Worm (Caenorhabditis elegans) whole organism, mixed stage, embryonic: Measurements from ENCODE around the gene F14F8.14.

Experiments used
- M03D4.4 ChIP-seq: sonication (generic microtip); optimal IDR thresholded peaks from 2 replicates; lab custom pipeline; 2017; ENCODE audit warnings: mild to moderate bottlenecking, missing genetic modification characterization, missing compliant biosample characterization
- bed-3 ChIP-seq: fragments of 200-800 bp; sonication (Bioruptor generic); optimal IDR thresholded peaks from 3 replicates; lab custom pipeline; 2018; ENCODE audit warnings: mild to moderate bottlenecking, missing genetic modification characterization, moderate library complexity, missing compliant biosample characterization
- blmp-1 ChIP-seq: fragments of 150-350 bp; optimal IDR thresholded peaks from 2 replicates; lab custom pipeline; 2014; ENCODE audit warnings: missing biosample characterization, missing genetic modification characterization
- ceh-39 ChIP-seq: fragments of 150-350 bp; optimal IDR thresholded peaks from 2 replicates; lab custom pipeline; 2014; ENCODE audit warnings: missing biosample characterization, missing genetic modification characterization
- ceh-43 ChIP-seq: fragments of 200-800 bp; sonication (Bioruptor generic); optimal IDR thresholded peaks from 2 replicates; lab custom pipeline; 2018; ENCODE audit warnings: mild to moderate bottlenecking, missing genetic modification characterization, moderate library complexity, missing compliant biosample characterization
- ceh-83 ChIP-seq: fragments of 200-800 bp; sonication (Bioruptor generic); optimal IDR thresholded peaks from 2 replicates; lab custom pipeline; 2018; ENCODE audit warnings: mild to moderate bottlenecking, missing genetic modification characterization, missing compliant biosample characterization
- ces-1 ChIP-seq: fragments of 150-350 bp; optimal IDR thresholded peaks from 2 replicates; lab custom pipeline; 2014; ENCODE audit warnings: missing biosample characterization, missing genetic modification reagents, missing genetic modification characterization
- cnd-1 ChIP-seq: fragments of 200-800 bp; sonication (Bioruptor generic); optimal IDR thresholded peaks from 2 replicates; lab custom pipeline; 2018; ENCODE audit warnings: mild to moderate bottlenecking, missing genetic modification characterization, missing compliant biosample characterization
- drap-1 ChIP-seq: fragments of 200-800 bp; sonication (Bioruptor generic); optimal IDR thresholded peaks from 3 replicates; lab custom pipeline; 2018; ENCODE audit warnings: mild to moderate bottlenecking, missing genetic modification characterization, missing compliant biosample characterization
- elt-1 ChIP-seq: sonication (generic microtip); optimal IDR thresholded peaks from 2 replicates; lab custom pipeline; 2017; ENCODE audit warnings: missing genetic modification characterization, mild to moderate bottlenecking, missing compliant biosample characterization, antibody characterized with exemption, moderate library complexity, borderline replicate concordance; ENCODE audit not compliant: insufficient read depth
- elt-3 ChIP-seq: fragments of 150-350 bp; optimal IDR thresholded peaks from 2 replicates; lab custom pipeline; 2014; ENCODE audit warnings: missing biosample characterization, missing genetic modification characterization
- flh-1 ChIP-seq: fragments of 200-800 bp; sonication (Bioruptor generic); optimal IDR thresholded peaks from 2 replicates; lab custom pipeline; 2018; ENCODE audit warnings: mild to moderate bottlenecking, missing genetic modification characterization, moderate library complexity, missing compliant biosample characterization
- ham-2 ChIP-seq: fragments of 200-800 bp; sonication (Bioruptor generic); optimal IDR thresholded peaks from 2 replicates; lab custom pipeline; 2018; ENCODE audit warnings: mild to moderate bottlenecking, missing genetic modification characterization, missing compliant biosample characterization
- hlh-1 ChIP-seq: fragments of 150-350 bp; optimal IDR thresholded peaks from 2 replicates; lab custom pipeline; 2014; ENCODE audit warnings: missing biosample characterization, missing genetic modification reagents, missing genetic modification characterization
- lin-13 ChIP-seq: fragments of 150-350 bp; optimal IDR thresholded peaks from 2 replicates; lab custom pipeline; 2014; ENCODE audit warnings: missing biosample characterization, missing genetic modification characterization
- lin-32 ChIP-seq: fragments of 200-800 bp; sonication (Bioruptor generic); optimal IDR thresholded peaks from 2 replicates; lab custom pipeline; 2018; ENCODE audit warnings: mild to moderate bottlenecking, missing genetic modification characterization, missing compliant biosample characterization
- lsy-2 ChIP-seq: fragments of 150-350 bp; optimal IDR thresholded peaks from 2 replicates; lab custom pipeline; 2014; ENCODE audit warnings: missing biosample characterization, missing genetic modification characterization
- mab-5 ChIP-seq: fragments of 150-350 bp; optimal IDR thresholded peaks from 2 replicates; lab custom pipeline; 2014; ENCODE audit warnings: missing biosample characterization, missing genetic modification characterization
- mls-2 ChIP-seq: sonication (generic microtip); optimal IDR thresholded peaks from 2 replicates; lab custom pipeline; 2016; ENCODE audit warnings: mild to moderate bottlenecking, missing genetic modification characterization, moderate library complexity, missing compliant biosample characterization
- nhr-12 ChIP-seq: fragments of 150-350 bp; optimal IDR thresholded peaks from 2 replicates; lab custom pipeline; 2014; ENCODE audit warnings: missing biosample characterization, missing genetic modification characterization
- nhr-2 ChIP-seq: fragments of 150-350 bp; optimal IDR thresholded peaks from 2 replicates; lab custom pipeline; 2014; ENCODE audit warnings: missing biosample characterization, missing genetic modification characterization
- nhr-237 ChIP-seq: fragments of 150-350 bp; optimal IDR thresholded peaks from 2 replicates; lab custom pipeline; 2014; ENCODE audit warnings: missing biosample characterization, missing genetic modification characterization
- nhr-76 ChIP-seq: sonication (generic microtip); optimal IDR thresholded peaks from 2 replicates; lab custom pipeline; 2017; ENCODE audit warnings: missing biosample characterization, missing genetic modification characterization
- pha-4 ChIP-seq: fragments of 150-350 bp; optimal IDR thresholded peaks from 2 replicates; lab custom pipeline; 2018; ENCODE audit warnings: missing biosample characterization, missing genetic modification reagents, missing genetic modification characterization
- sem-2 ChIP-seq: fragments of 200-800 bp; sonication (Bioruptor generic); optimal IDR thresholded peaks from 2 replicates; lab custom pipeline; 2018; ENCODE audit warnings: mild to moderate bottlenecking, missing genetic modification characterization, missing compliant biosample characterization
- snpc-4 ChIP-seq: fragments of 150-350 bp; optimal IDR thresholded peaks from 2 replicates; lab custom pipeline; 2014; ENCODE audit warnings: missing biosample characterization, missing genetic modification characterization
- sptf-1 ChIP-seq: sonication (generic microtip); optimal IDR thresholded peaks from 2 replicates; lab custom pipeline; 2017; ENCODE audit warnings: mild to moderate bottlenecking, missing genetic modification characterization, moderate library complexity, missing compliant biosample characterization
- tbx-8 ChIP-seq: fragments of 200-800 bp; sonication (Bioruptor generic); optimal IDR thresholded peaks from 2 replicates; lab custom pipeline; 2018; ENCODE audit warnings: mild to moderate bottlenecking, missing genetic modification characterization, moderate library complexity, missing compliant biosample characterization
- unc-120 ChIP-seq: sonication (generic microtip); optimal IDR thresholded peaks from 2 replicates; lab custom pipeline; 2017; ENCODE audit warnings: missing genetic modification characterization, missing compliant biosample characterization; ENCODE audit not compliant: poor library complexity, severe bottlenecking
- unc-39 ChIP-seq: fragments of 150-350 bp; optimal IDR thresholded peaks from 2 replicates; lab custom pipeline; 2014; ENCODE audit warnings: missing biosample characterization, missing genetic modification characterization
- unc-62 ChIP-seq: fragments of 150-350 bp; optimal IDR thresholded peaks from 2 replicates; lab custom pipeline; 2014; ENCODE audit warnings: missing biosample characterization, missing genetic modification reagents, missing genetic modification characterization
- zip-8 ChIP-seq: fragments of 150-350 bp; optimal IDR thresholded peaks from 2 replicates; lab custom pipeline; 2014; ENCODE audit warnings: missing biosample characterization, missing genetic modification characterization
- ztf-11 ChIP-seq: fragments of 150-350 bp; optimal IDR thresholded peaks from 2 replicates; lab custom pipeline; 2014; ENCODE audit warnings: missing biosample characterization, missing genetic modification characterization

Gene F14F8.14

ce11 chrV:16640366-16640765, 26.2 kb downstream of the F14F8.14 start:
- no peak for TF ChIP-seq ceh-43 (GFP tag; lab: Kevin White, UChicago)
- no peak for TF ChIP-seq sptf-1 (tag; lab: Kevin White, UChicago)
- no peak for TF ChIP-seq zip-8
- TF ChIP-seq pha-4 (tag; lab: Kevin White, UChicago): no peak
- TF ChIP-seq flh-1 (GFP tag; lab: Kevin White, UChicago): no peak
- TF ChIP-seq cnd-1 (tag; lab: Kevin White, UChicago): no peak
- TF ChIP-seq snpc-4 (tag; lab: Kevin White, UChicago): no peak
- no peak for TF ChIP-seq nhr-2 (tag; lab: Kevin White, UChicago)
- TF ChIP-seq ztf-11 (tag; lab: Kevin White, UChicago): no peak
- no peak for TF ChIP-seq mab-5 (tag; lab: Kevin White, UChicago)
- TF ChIP-seq unc-62 (GFP tag; lab: Kevin White, UChicago): no peak
- no peak for TF ChIP-seq unc-120
- no peak for TF ChIP-seq nhr-76
- no peak for TF ChIP-seq ham-2 (GFP tag; lab: Kevin White, UChicago)
- no peak for TF ChIP-seq elt-3 (tag; lab: Kevin White, UChicago)
- TF ChIP-seq nhr-12 (tag; lab: Kevin White, UChicago): no peak
- TF ChIP-seq hlh-1 (tag; lab: Kevin White, UChicago): no peak
- no peak for TF ChIP-seq bed-3
- TF ChIP-seq lin-13 (tag; lab: Kevin White, UChicago): no peak
- TF ChIP-seq unc-39: no peak

- TF ChIP-seq nhr-237 (tag; lab: Kevin White, UChicago): no peak
- no peak for TF ChIP-seq nhr-2 (tag; lab: Kevin White, UChicago)
- no peak for TF ChIP-seq lsy-2 (tag; lab: Kevin White, UChicago)
- TF ChIP-seq lin-32: no peak
- no peak for TF ChIP-seq elt-1
Observed at ce11 chrV:16638204-16638603, 28.3 kb downstream of the F14F8.14 start, which contains the start of gene srw-76. Gene srw-76, minus strand, starts transcription at chrV:16638304.

- TF ChIP-seq sem-2 (GFP tag; lab: Kevin White, UChicago): no peak
- no peak for TF ChIP-seq cnd-1 (tag; lab: Kevin White, UChicago)
- TF ChIP-seq unc-62 (GFP tag; lab: Kevin White, UChicago): no peak
- no peak for TF ChIP-seq blmp-1 (tag; lab: Kevin White, UChicago)
- TF ChIP-seq unc-39: no peak
- no peak for TF ChIP-seq ceh-39 (tag; lab: Kevin White, UChicago)
- no peak for TF ChIP-seq M03D4.4
- no peak for TF ChIP-seq ces-1 (GFP tag; lab: Kevin White, UChicago)
- TF ChIP-seq ztf-11 (tag; lab: Kevin White, UChicago): no peak
- TF ChIP-seq sptf-1 (tag; lab: Kevin White, UChicago): no peak
- TF ChIP-seq mls-2 (tag; lab: Kevin White, UChicago): no peak
- no peak for TF ChIP-seq ceh-43 (GFP tag; lab: Kevin White, UChicago)
- no peak for TF ChIP-seq ham-2 (GFP tag; lab: Kevin White, UChicago)
- no peak for TF ChIP-seq ceh-83 (GFP tag; lab: Kevin White, UChicago)
- TF ChIP-seq, all 35 proteins: peak for 0
Observed at ce11 chrV:16635911-16636310, 30.6 kb downstream of the F14F8.14 start, which contains the start of gene mltn-11. Gene mltn-11, plus strand, starts transcription at chrV:16636186.

ce11 chrV:16629600-16629999, 36.9 kb downstream of the F14F8.14 start, which contains the start of gene srd-21:
Gene srd-21, plus strand, starts transcription at chrV:16629900.
- TF ChIP-seq drap-1 (GFP tag; lab: Kevin White, UChicago) (no peak), nhr-76 (no peak), elt-3 (tag; lab: Kevin White, UChicago) (no peak), snpc-4 (tag; lab: Kevin White, UChicago) (no peak), cnd-1 (tag; lab: Kevin White, UChicago) (no peak), nhr-237 (tag; lab: Kevin White, UChicago) (no peak), ceh-43 (GFP tag; lab: Kevin White, UChicago) (no peak), ceh-83 (GFP tag; lab: Kevin White, UChicago) (no peak), lsy-2 (tag; lab: Kevin White, UChicago) (no peak), mls-2 (tag; lab: Kevin White, UChicago) (no peak), tbx-8 (GFP tag; lab: Kevin White, UChicago) (no peak), unc-62 (GFP tag; lab: Kevin White, UChicago) (no peak), bed-3 (no peak), ceh-39 (tag; lab: Kevin White, UChicago) (no peak), sem-2 (GFP tag; lab: Kevin White, UChicago) (no peak), elt-1 (no peak)
- TF ChIP-seq, all 35 proteins: peak for 0
